Worm (Caenorhabditis elegans): ENCODE data around the gene sgt-1.

Gene sgt-1

ce11 chrII:4888527-4889487 lies 14.8 kb downstream of the sgt-1 start, which contains the start of gene pgm-1 (continued):
- TF ChIP-seq sdz-38 (tag; optimal IDR thresholded peaks at IDR 0.05), result no peak
- TF ChIP-seq ekl-4 (GFP tag; IDR thresholded peaks at IDR 0.05), result no peak
- peak; percentile 52; the same call in 1 of the 2 replicates for TF ChIP-seq F33H1.4 (GFP tag; IDR thresholded peaks at IDR 0.05)
- no peak for TF ChIP-seq ceh-27 (GFP tag; optimal IDR thresholded peaks at IDR 0.05)
- no peak for TF ChIP-seq ceh-100 (GFP tag; IDR thresholded peaks at IDR 0.05)
- no peak for TF ChIP-seq unc-62 (GFP tag; optimal IDR thresholded peaks at IDR 0.05)
- no peak for TF ChIP-seq hlh-12 (tag; optimal IDR thresholded peaks at IDR 0.05)
- TF ChIP-seq rpc-1 (optimal IDR thresholded peaks at IDR 0.05), result no peak
- TF ChIP-seq rpc-1 (tag; optimal IDR thresholded peaks at IDR 0.05), result no peak
- TF ChIP-seq mes-4 (tag; optimal IDR thresholded peaks at IDR 0.05), result no peak
- no peak for TF ChIP-seq aptf-3 (GFP tag; IDR thresholded peaks at IDR 0.05)
- peak; percentile 15 for TF ChIP-seq nhr-80 (tag; optimal IDR thresholded peaks at IDR 0.05)
- no peak for TF ChIP-seq C06A6.2 (GFP tag; conservative IDR thresholded peaks at IDR 0.05)
- no peak for TF ChIP-seq Y79H2A.3 (GFP tag; conservative IDR thresholded peaks at IDR 0.05)
- TF ChIP-seq let-526 (GFP tag; IDR thresholded peaks at IDR 0.05), result no peak

DNA sequence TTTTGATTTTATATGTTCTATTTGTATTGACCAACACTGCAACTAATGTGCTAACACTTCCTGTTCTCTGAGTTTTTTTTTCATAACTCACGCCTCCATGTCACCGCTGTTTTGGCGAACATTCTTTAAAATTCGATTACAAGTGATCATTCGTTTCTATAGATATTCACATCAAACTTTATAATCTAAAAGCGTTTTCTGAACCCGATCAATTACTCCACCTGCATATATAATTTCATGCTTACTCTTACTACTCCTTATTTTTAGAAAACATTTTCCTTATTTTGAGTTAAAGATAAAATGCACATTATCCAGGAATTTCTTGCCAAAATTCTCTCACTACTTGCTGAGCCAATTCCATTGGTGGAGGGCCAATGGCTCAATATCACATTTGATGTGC lies 17.6 kb downstream of the sgt-1 start, which contains the start of gene R05F9.7:
R05F9.7 (plus strand) TSS at position 301 of the 400 bp plus-strand sequence.
- TF ChIP-seq Y67H2A.10 (GFP tag; conservative IDR thresholded peaks at IDR 0.05), result no peak
- TF ChIP-seq Y95B8A.8 (GFP tag; IDR thresholded peaks at IDR 0.05), result no peak
- TF ChIP-seq hlh-26 (GFP tag; conservative IDR thresholded peaks at IDR 0.05), result no peak
- TF ChIP-seq B0336.3 (GFP tag; IDR thresholded peaks at IDR 0.05), result no peak
- no peak for TF ChIP-seq K11D2.4 (GFP tag; IDR thresholded peaks at IDR 0.05)

- TF ChIP-seq C17E4.6 (GFP tag; IDR thresholded peaks at IDR 0.05) (no peak), ceh-40 (GFP tag; IDR thresholded peaks at IDR 0.05) (no peak), B0019.2 (GFP tag; conservative IDR thresholded peaks at IDR 0.05) (no peak), madf-8 (GFP tag; conservative IDR thresholded peaks at IDR 0.05) (no peak), snpc-1.3 (tag; optimal IDR thresholded peaks at IDR 0.05; ENCODE audit: insufficient read depth) (no peak), ztf-26 (tag; optimal IDR thresholded peaks at IDR 0.05) (no peak), T26A5.8 (tag; optimal IDR thresholded peaks at IDR 0.05) (no peak), bed-2 (GFP tag; IDR thresholded peaks at IDR 0.05) (no peak), F57C9.4 (tag; optimal IDR thresholded peaks at IDR 0.05) (no peak), F52B5.7 (tag; optimal IDR thresholded peaks at IDR 0.05) (no peak), tlf-1 (GFP tag; optimal IDR thresholded peaks at IDR 0.05) (no peak), zim-3 (tag; optimal IDR thresholded peaks at IDR 0.05) (no peak), K12H6.12 (tag; optimal IDR thresholded peaks at IDR 0.05) (no peak), lsy-27 (tag; optimal IDR thresholded peaks at IDR 0.05; ENCODE audit: borderline replicate concordance, insufficient read depth) (no peak), attf-6 (GFP tag; IDR thresholded peaks at IDR 0.05) (no peak), gei-17 (GFP tag; optimal IDR thresholded peaks at IDR 0.05) (no peak), K11D2.4 (GFP tag; IDR thresholded peaks at IDR 0.05) (no peak), ztf-28 (GFP tag; IDR thresholded peaks at IDR 0.05) (no peak)
These were observed 19.2 kb downstream of the sgt-1 start for ce11 chrII:4884403-4884802.
